Worm (Caenorhabditis elegans): Measurements from ENCODE around the gene T05B9.1.
A peak's percentile ranks its signal among the peaks of the same experiment; 100 is the strongest.

Gene T05B9.1

DNA sequence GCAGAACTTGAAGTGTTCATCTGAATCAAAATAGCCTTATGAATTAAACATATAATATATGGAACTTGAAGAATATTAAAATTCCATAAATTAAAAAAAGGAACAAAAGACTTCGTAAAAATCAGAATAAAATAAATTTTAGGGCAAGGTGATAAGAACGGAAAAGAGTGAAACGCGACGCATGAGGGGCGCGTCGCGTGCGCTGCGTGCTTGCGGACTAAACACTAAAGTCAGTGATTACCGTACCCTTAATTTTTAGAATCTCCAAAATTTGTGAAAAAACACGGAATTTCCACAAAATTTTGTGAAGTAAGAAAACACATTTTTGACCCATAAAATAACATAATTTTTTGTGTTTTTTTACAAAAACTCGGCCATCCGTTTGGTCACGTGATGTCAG is at the start of gene T05B9.1:
TSS of gene T05B9.1 (minus strand) at position 20 of the 400 bp plus-strand sequence.
- no peak for TF ChIP-seq mxl-2 (GFP tag; conservative IDR thresholded peaks at IDR 0.05)
- TF ChIP-seq nhr-111 (GFP tag; optimal IDR thresholded peaks at IDR 0.05) = no peak
- no peak for TF ChIP-seq unc-62 (GFP tag; optimal IDR thresholded peaks at IDR 0.05 in 1 of 2)
- TF ChIP-seq unc-62 (tag; optimal IDR thresholded peaks at IDR 0.05) = no peak

DNA sequence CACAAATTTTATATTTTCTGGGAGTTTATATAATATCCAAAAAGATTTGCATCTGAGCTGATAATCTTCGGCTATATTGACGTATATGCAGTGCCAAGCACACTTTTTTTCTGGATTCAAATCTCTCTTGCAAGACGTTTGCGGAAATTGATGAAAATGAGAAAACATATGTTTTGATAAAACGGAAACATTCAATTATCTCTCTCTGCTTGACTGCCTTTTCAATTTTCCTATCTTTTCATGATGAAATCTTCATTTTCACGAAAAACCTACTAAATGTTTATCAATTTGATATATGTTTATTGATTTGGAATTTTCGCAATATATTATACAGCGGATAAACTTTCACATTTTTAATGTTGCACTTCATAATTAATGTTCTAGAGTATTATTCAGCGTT is 47.0 kb upstream of the T05B9.1 start:
- TF ChIP-seq ZK337.2 (GFP tag; IDR thresholded peaks at IDR 0.05) (no peak), mep-1 (tag; optimal IDR thresholded peaks at IDR 0.05) (no peak), Y105C5A.15 (GFP tag; IDR thresholded peaks at IDR 0.05) (no peak)

DNA sequence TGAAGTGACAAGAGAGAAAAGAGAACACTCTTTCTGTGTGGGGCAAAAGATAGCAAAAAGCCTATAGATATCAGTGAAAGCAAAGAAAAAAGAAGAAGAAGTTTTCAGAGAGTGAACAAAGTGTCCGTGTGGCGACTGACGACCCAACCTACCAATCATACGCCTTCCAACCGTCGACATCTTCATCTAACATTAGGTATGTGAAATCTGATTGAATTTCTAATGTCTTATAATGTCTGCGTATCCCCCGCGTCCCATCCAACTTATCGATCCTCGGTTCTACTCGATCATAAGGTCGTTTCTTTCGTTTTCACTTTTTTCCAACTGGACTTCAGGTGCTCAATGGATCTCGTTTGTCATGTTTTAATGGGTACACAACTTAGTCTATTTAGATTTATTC is 46.3 kb upstream of the T05B9.1 start:
- peak; percentile 7 for TF ChIP-seq nhr-25 (tag; optimal IDR thresholded peaks at IDR 0.05; ENCODE audit: borderline replicate concordance, insufficient read depth)
- TF ChIP-seq F37D6.2 (tag; optimal IDR thresholded peaks at IDR 0.05) = no peak
- peak in 1 of 2 experiments; percentile 19 for TF ChIP-seq mdl-1 (tag; optimal IDR thresholded peaks at IDR 0.05)
- TF ChIP-seq Y75B8A.6 (GFP tag; IDR thresholded peaks at IDR 0.05) = 0 out of 2 replicates have a peak, but pooled peaks have one; percentile 39
- no peak for TF ChIP-seq egl-43 (GFP tag; IDR thresholded peaks at IDR 0.05)
- peak; percentile 19 for TF ChIP-seq hlh-11 (tag; optimal IDR thresholded peaks at IDR 0.05)
- no peak for TF ChIP-seq ceh-82 (tag; optimal IDR thresholded peaks at IDR 0.05)
- TF ChIP-seq hlh-30 (tag; optimal IDR thresholded peaks at IDR 0.05; ENCODE audit: insufficient read depth) = peak; percentile 49
- TF ChIP-seq nhr-28 (tag; optimal IDR thresholded peaks at IDR 0.05) = peak; percentile 27

DNA sequence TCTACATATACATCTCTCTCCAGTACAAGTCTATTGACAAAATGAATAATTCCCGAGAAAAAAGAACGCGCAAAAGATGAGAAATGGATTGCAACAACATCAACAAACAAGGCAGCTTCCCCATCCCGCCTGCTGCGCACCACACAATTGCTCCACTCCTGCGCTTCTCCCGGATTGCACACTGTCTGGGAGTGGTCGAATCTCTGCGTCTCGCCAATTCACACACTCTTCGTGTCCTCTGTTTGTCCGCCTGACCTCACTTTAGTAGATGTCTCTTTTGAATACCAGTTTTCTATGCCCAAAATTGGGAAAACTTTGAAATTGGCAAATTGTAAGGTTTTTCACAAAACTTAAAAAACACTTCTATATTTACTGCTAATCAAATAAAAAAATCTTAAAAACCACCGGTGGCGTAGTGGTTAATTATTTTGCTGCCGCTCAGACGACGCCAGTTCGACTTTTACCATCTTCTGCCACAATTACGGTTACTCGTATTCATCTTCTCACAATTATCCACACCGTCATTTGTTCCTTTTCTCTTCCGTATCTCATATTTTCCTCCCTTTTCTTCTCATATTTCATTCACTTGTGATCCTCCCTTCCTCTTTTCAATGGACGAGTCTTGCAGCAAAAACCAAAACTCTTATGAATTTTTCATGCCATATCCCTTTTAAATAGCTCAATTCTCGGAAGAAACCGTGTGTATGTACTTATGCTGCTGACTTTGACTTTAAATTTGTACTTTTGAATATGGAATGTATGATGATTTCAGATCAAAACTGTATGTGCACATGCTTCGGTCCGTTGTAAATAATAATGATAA is 44.8 kb upstream of the T05B9.1 start, which contains the start of gene rsf-1:
TSS of gene rsf-1 (plus strand) at position 773 of the 823 bp plus-strand sequence.
- TF ChIP-seq lin-38 (GFP tag; IDR thresholded peaks at IDR 0.05) (peak; percentile 40; the same call in 1 of the 2 replicates), spr-3 (GFP tag; optimal IDR thresholded peaks at IDR 0.05) (no peak), duxl-1 (tag; optimal IDR thresholded peaks at IDR 0.05; ENCODE audit: poor library complexity) (no peak), F26F4.8 (GFP tag; conservative IDR thresholded peaks at IDR 0.05) (no peak), hlh-30 (tag; optimal IDR thresholded peaks at IDR 0.05; ENCODE audit: insufficient read depth) (peak; percentile 16), hmg-1.1 (GFP tag; IDR thresholded peaks at IDR 0.05) (peak; percentile 59), sdz-12 (GFP tag; optimal IDR thresholded peaks at IDR 0.05) (no peak), arid-1 (GFP tag; conservative IDR thresholded peaks at IDR 0.05) (peak; percentile 58; the same call in 1 of the 2 replicates), mep-1 (tag; optimal IDR thresholded peaks at IDR 0.05) (peak; percentile 19), nhr-10 (tag; optimal IDR thresholded peaks at IDR 0.05) (no peak), nhr-41 (GFP tag; IDR thresholded peaks at IDR 0.05) (no peak), unc-62 (GFP tag; optimal IDR thresholded peaks at IDR 0.05 in 1 of 2) (peak in 1 of 2 experiments; percentile 60), unc-62 (tag; optimal IDR thresholded peaks at IDR 0.05) (no peak), rbr-2 (tag; optimal IDR thresholded peaks at IDR 0.05) (peak; percentile 44), pha-4 (GFP tag; IDR thresholded peaks at IDR 0.05) (peak; percentile 55; the same call in 1 of the 2 replicates), pha-4 (tag; optimal IDR thresholded peaks at IDR 0.05) (no peak), mes-2 (tag; optimal IDR thresholded peaks at IDR 0.05; ENCODE audit: poor library complexity, severe bottlenecking) (peak; percentile 51), zip-11 (GFP tag; IDR thresholded peaks at IDR 0.05) (no peak), lsy-2 (tag; optimal IDR thresholded peaks at IDR 0.05) (peak in 1 of 2 experiments; percentile 41), F44E2.7 (GFP tag; IDR thresholded peaks at IDR 0.05) (0 out of 2 replicates have a peak, but pooled peaks have one; percentile 47), saeg-2 (GFP tag; IDR thresholded peaks at IDR 0.05) (no peak), F10B5.3 (tag; optimal IDR thresholded peaks at IDR 0.05) (no peak), php-3 (GFP tag; IDR thresholded peaks at IDR 0.05) (no peak), ctbp-1 (GFP tag; IDR thresholded peaks at IDR 0.05) (peak; percentile 34; the same call in 1 of the 2 replicates), aha-1 (tag) (peak; percentile 68), ZK546.5 (tag; optimal IDR thresholded peaks at IDR 0.05) (no peak), F37D6.2 (tag; optimal IDR thresholded peaks at IDR 0.05) (no peak), daf-16 (GFP tag; optimal IDR thresholded peaks at IDR 0.05) (no peak), daf-16 (tag; optimal IDR thresholded peaks at IDR 0.05) (peak; percentile 20)
